Fruit fly (Drosophila melanogaster) whole organism, embryonic: Measurements from ENCODE around the gene CG32102.

ENCODE experiments used
- CG11093 ChIP-seq: fragments of 200-800 bp; sonication (Bioruptor generic); IDR thresholded peaks from 3 replicates; pipeline ENCODE4 v1.3.6; 2022; ENCODE audit warnings: missing biosample characterization, missing genetic modification characterization
- CG12104 ChIP-seq: fragments of 200-800 bp; sonication (Bioruptor generic); optimal IDR thresholded peaks from 3 replicates; lab custom pipeline; 2016; ENCODE audit warnings: missing biosample characterization, missing genetic modification characterization
- CG12769 ChIP-seq: fragments of 200-800 bp; sonication (Bioruptor generic); optimal IDR thresholded peaks from 2 replicates; lab custom pipeline; 2019; ENCODE audit warnings: missing biosample characterization, mild to moderate bottlenecking, missing genetic modification characterization, moderate library complexity
- CG13424 ChIP-seq: fragments of 200-800 bp; sonication (Bioruptor generic); optimal IDR thresholded peaks from 2 replicates; lab custom pipeline; 2019; ENCODE audit warnings: missing biosample characterization, mild to moderate bottlenecking, missing genetic modification characterization, moderate library complexity
- CG16815 ChIP-seq: fragments of 200-800 bp; sonication (Bioruptor generic); optimal IDR thresholded peaks from 3 replicates; lab custom pipeline; 2017; ENCODE audit warnings: missing biosample characterization, mild to moderate bottlenecking, missing genetic modification characterization
- CG16863 ChIP-seq: fragments of 200-800 bp; sonication (Bioruptor generic); optimal IDR thresholded peaks from 3 replicates; lab custom pipeline; 2016; ENCODE audit warnings: missing biosample characterization, missing genetic modification characterization
- CG17361 ChIP-seq: fragments of 200-800 bp; sonication (Bioruptor generic); IDR thresholded peaks from 3 replicates; pipeline ENCODE4 v1.3.6; 2022; ENCODE audit warnings: missing biosample characterization, missing genetic modification characterization
- CG17912 ChIP-seq: fragments of 200-800 bp; sonication (Bioruptor generic); optimal IDR thresholded peaks from 2 replicates; lab custom pipeline; 2018; ENCODE audit warnings: missing biosample characterization, mild to moderate bottlenecking, missing genetic modification characterization
- CG32767 ChIP-seq: fragments of 200-800 bp; sonication (Bioruptor generic); IDR thresholded peaks from 2 replicates; pipeline ENCODE4 v1.3.6; 2022; ENCODE audit warnings: missing biosample characterization, missing genetic modification characterization
- CG4820 ChIP-seq: fragments of 200-800 bp; sonication (Bioruptor generic); optimal IDR thresholded peaks from 3 replicates; lab custom pipeline; 2016; ENCODE audit warnings: missing biosample characterization, missing genetic modification characterization
- CG5180 ChIP-seq: fragments of 200-800 bp; sonication (Bioruptor generic); optimal IDR thresholded peaks from 3 replicates; lab custom pipeline; 2017; ENCODE audit warnings: missing biosample characterization, missing genetic modification characterization, mild to moderate bottlenecking, moderate library complexity, missing genetic modification reagents
- CG6689 ChIP-seq: fragments of 200-800 bp; sonication (Bioruptor generic); IDR thresholded peaks from 2 replicates; pipeline ENCODE4 v1.3.6; 2022; ENCODE audit warnings: missing biosample characterization, missing genetic modification characterization
- CG6813 ChIP-seq: fragments of 200-800 bp; sonication (Bioruptor generic); optimal IDR thresholded peaks from 2 replicates; lab custom pipeline; 2017; ENCODE audit warnings: missing biosample characterization, missing genetic modification characterization, mild to moderate bottlenecking, moderate library complexity, missing genetic modification reagents
- CG7271 ChIP-seq: fragments of 200-800 bp; sonication (Bioruptor generic); optimal IDR thresholded peaks from 2 replicates; lab custom pipeline; 2018; ENCODE audit warnings: missing biosample characterization, mild to moderate bottlenecking, missing genetic modification characterization, moderate library complexity
- CG7556 ChIP-seq: fragments of 200-800 bp; sonication (Bioruptor generic); optimal IDR thresholded peaks from 2 replicates; lab custom pipeline; 2017; ENCODE audit warnings: missing biosample characterization, mild to moderate bottlenecking, missing genetic modification characterization
- CG7786 ChIP-seq: fragments of 200-800 bp; sonication (Bioruptor generic); optimal IDR thresholded peaks from 2 replicates; lab custom pipeline; 2016; ENCODE audit warnings: missing biosample characterization, missing genetic modification characterization
- CG7839 ChIP-seq: fragments of 200-800 bp; sonication (Bioruptor generic); optimal IDR thresholded peaks from 3 replicates; lab custom pipeline; 2018; ENCODE audit warnings: missing biosample characterization, mild to moderate bottlenecking, missing genetic modification characterization, moderate library complexity
- CG9215 ChIP-seq: fragments of 200-800 bp; sonication (Bioruptor generic); IDR thresholded peaks from 2 replicates; pipeline ENCODE4 v1.3.6; 2022; ENCODE audit warnings: missing biosample characterization, missing genetic modification characterization
- CoRest ChIP-seq: fragments of 200-800 bp; sonication (Bioruptor generic); optimal IDR thresholded peaks from 3 replicates; lab custom pipeline; 2018; ENCODE audit warnings: missing biosample characterization, mild to moderate bottlenecking, missing genetic modification characterization, moderate library complexity
- Drgx ChIP-seq: fragments of 200-800 bp; sonication (Bioruptor generic); IDR thresholded peaks from 2 replicates; pipeline ENCODE4 v1.3.6; 2022; ENCODE audit warnings: missing biosample characterization, missing genetic modification characterization
- Eip74EF ChIP-seq, 2 experiments: fragments of 200-800 bp in 1 of 2; fragments of >200 bp in 1 of 2; sonication (Bioruptor generic) in 1 of 2; optimal IDR thresholded peaks; 2 replicates each; lab custom pipeline; 2017 to 2019; ENCODE audit warnings: missing biosample characterization in 2 of 2, missing genetic modification characterization in 2 of 2, mild to moderate bottlenecking in 1 of 2, moderate library complexity in 1 of 2
- Ets65A ChIP-seq: fragments of 200-800 bp; sonication (Bioruptor generic); peaks from one replicate; lab custom pipeline; 2016; ENCODE audit warnings: missing biosample characterization, missing genetic modification characterization
- HLH54F ChIP-seq: fragments of 200-800 bp; sonication (Bioruptor generic); optimal IDR thresholded peaks from 3 replicates; lab custom pipeline; 2016; ENCODE audit warnings: missing biosample characterization, missing genetic modification characterization
- HmgZ ChIP-seq: fragments of 200-800 bp; sonication (Bioruptor generic); optimal IDR thresholded peaks from 2 replicates; lab custom pipeline; 2018; ENCODE audit warnings: missing biosample characterization, mild to moderate bottlenecking, missing genetic modification characterization
- Nf-YB ChIP-seq: fragments of 200-800 bp; sonication (Bioruptor generic); optimal IDR thresholded peaks from 3 replicates; lab custom pipeline; 2019; ENCODE audit warnings: missing biosample characterization, mild to moderate bottlenecking, missing genetic modification characterization, moderate library complexity
- PHDP ChIP-seq: fragments of 200-800 bp; sonication (Bioruptor generic); optimal IDR thresholded peaks from 3 replicates; lab custom pipeline; 2018; ENCODE audit warnings: missing biosample characterization, mild to moderate bottlenecking, missing genetic modification characterization, moderate library complexity
- Poxn ChIP-seq: fragments of 200-800 bp; sonication (Bioruptor generic); IDR thresholded peaks from 2 replicates; pipeline ENCODE4 v1.3.6; 2022; ENCODE audit warnings: missing biosample characterization, missing genetic modification characterization
- Ptx1 ChIP-seq: fragments of 200-800 bp; sonication (Bioruptor generic); IDR thresholded peaks from 2 replicates; pipeline ENCODE4 v1.3.6; 2022; ENCODE audit warnings: missing biosample characterization, missing genetic modification characterization
- Rfx ChIP-seq: fragments of 200-800 bp; sonication (Bioruptor generic); IDR thresholded peaks from 2 replicates; pipeline ENCODE4 v1.3.6; 2022; ENCODE audit warnings: missing biosample characterization, missing genetic modification characterization
- Side ChIP-seq: fragments of 200-800 bp; sonication (Bioruptor generic); optimal IDR thresholded peaks from 2 replicates; lab custom pipeline; 2016; ENCODE audit warnings: missing biosample characterization, missing genetic modification characterization
- Ssrp ChIP-seq: fragments of 200-800 bp; sonication (Bioruptor generic); optimal IDR thresholded peaks from 2 replicates; lab custom pipeline; 2018; ENCODE audit warnings: missing biosample characterization, mild to moderate bottlenecking, missing genetic modification characterization, moderate library complexity
- bab2 ChIP-seq: fragments of 200-800 bp; sonication (Bioruptor generic); optimal IDR thresholded peaks from 2 replicates; lab custom pipeline; 2016; ENCODE audit warnings: missing biosample characterization, missing genetic modification characterization
- chif ChIP-seq, 2 experiments: fragments of 200-800 bp; sonication (Bioruptor generic); optimal IDR thresholded peaks; 3 replicates each; lab custom pipeline; 2016; ENCODE audit warnings: missing biosample characterization in 2 of 2, missing genetic modification characterization in 2 of 2
- crc ChIP-seq: fragments of 200-800 bp; sonication (Bioruptor generic); optimal IDR thresholded peaks from 2 replicates; lab custom pipeline; 2016; ENCODE audit warnings: missing biosample characterization, missing genetic modification characterization
- exex ChIP-seq: fragments of 200-800 bp; sonication (Bioruptor generic); optimal IDR thresholded peaks from 4 replicates; lab custom pipeline; 2018; ENCODE audit warnings: missing biosample characterization, mild to moderate bottlenecking, missing genetic modification characterization, moderate library complexity
- grau ChIP-seq: fragments of 200-800 bp; optimal IDR thresholded peaks from 3 replicates; lab custom pipeline; 2019; ENCODE audit warnings: missing biosample characterization, mild to moderate bottlenecking, missing genetic modification characterization, moderate library complexity
- hkb ChIP-seq, 2 experiments: fragments of 200-800 bp in 1 of 2; fragments of >200 bp in 1 of 2; sonication (Bioruptor generic) in 1 of 2; IDR thresholded peaks in 1 of 2; optimal IDR thresholded peaks in 1 of 2; 2 replicates each; pipeline versions ENCODE4 v1.3.6 to Lab custom; 2017 to 2022; ENCODE audit warnings: missing biosample characterization in 1 of 2, missing genetic modification characterization in 1 of 2
- jigr1 ChIP-seq: fragments of 200-800 bp; sonication (Bioruptor generic); IDR thresholded peaks from 3 replicates; pipeline ENCODE4 v1.3.6; 2022; ENCODE audit warnings: missing biosample characterization, missing genetic modification characterization
- org-1 ChIP-seq: fragments of 200-800 bp; sonication (Bioruptor generic); optimal IDR thresholded peaks from 2 replicates; lab custom pipeline; 2017; ENCODE audit warnings: missing biosample characterization, missing genetic modification characterization
- prd ChIP-seq, 3 experiments: fragments of >200 bp in 2 of 3; fragments of 200-800 bp in 1 of 3; sonication (Bioruptor generic) in 1 of 3; optimal IDR thresholded peaks in 2 of 3; IDR thresholded peaks in 1 of 3; 2 replicates in 2 of 3; 3 replicates in 1 of 3; pipeline versions ENCODE4 v1.3.6 to Lab custom; 2017 to 2022; ENCODE audit warnings: missing biosample characterization in 1 of 3, missing genetic modification characterization in 1 of 3
- sim ChIP-seq: fragments of 200-800 bp; sonication (Bioruptor generic); IDR thresholded peaks from 2 replicates; pipeline ENCODE4 v1.3.6; 2022; ENCODE audit warnings: missing biosample characterization, missing genetic modification characterization
- so ChIP-seq: fragments of 200-800 bp; sonication (Bioruptor generic); IDR thresholded peaks from 3 replicates; pipeline ENCODE4 v1.3.6; 2022; ENCODE audit warnings: missing biosample characterization, missing genetic modification characterization
- ssp ChIP-seq: fragments of 200-800 bp; sonication (Bioruptor generic); IDR thresholded peaks from 2 replicates; pipeline ENCODE4 v1.3.6; 2022; ENCODE audit warnings: missing biosample characterization, missing genetic modification characterization
- stc ChIP-seq: fragments of 200-800 bp; sonication (Bioruptor generic); IDR thresholded peaks from 2 replicates; pipeline ENCODE4 v1.3.6; 2022; ENCODE audit warnings: missing biosample characterization, missing genetic modification characterization
- twi ChIP-seq: fragments of 200-800 bp; optimal IDR thresholded peaks from 2 replicates; lab custom pipeline; 2019; ENCODE audit warnings: missing biosample characterization, mild to moderate bottlenecking, missing genetic modification characterization, moderate library complexity
- unpg ChIP-seq: fragments of 200-800 bp; sonication (Bioruptor generic); optimal IDR thresholded peaks from 3 replicates; lab custom pipeline; 2018; ENCODE audit warnings: missing biosample characterization, mild to moderate bottlenecking, missing genetic modification characterization, moderate library complexity
- vvl ChIP-seq: fragments of 200-800 bp; sonication (Bioruptor generic); IDR thresholded peaks from 2 replicates; pipeline ENCODE4 v1.3.6; 2022; ENCODE audit warnings: missing biosample characterization, missing genetic modification characterization
- wor ChIP-seq: fragments of 200-800 bp; sonication (Bioruptor generic); IDR thresholded peaks from 2 replicates; pipeline ENCODE4 v1.3.6; 2022; ENCODE audit warnings: missing biosample characterization, missing genetic modification characterization
- zf30C ChIP-seq: fragments of 200-800 bp; sonication (Bioruptor generic); optimal IDR thresholded peaks from 3 replicates; lab custom pipeline; 2018; ENCODE audit warnings: missing biosample characterization, mild to moderate bottlenecking, missing genetic modification characterization

Gene CG32102

DNA sequence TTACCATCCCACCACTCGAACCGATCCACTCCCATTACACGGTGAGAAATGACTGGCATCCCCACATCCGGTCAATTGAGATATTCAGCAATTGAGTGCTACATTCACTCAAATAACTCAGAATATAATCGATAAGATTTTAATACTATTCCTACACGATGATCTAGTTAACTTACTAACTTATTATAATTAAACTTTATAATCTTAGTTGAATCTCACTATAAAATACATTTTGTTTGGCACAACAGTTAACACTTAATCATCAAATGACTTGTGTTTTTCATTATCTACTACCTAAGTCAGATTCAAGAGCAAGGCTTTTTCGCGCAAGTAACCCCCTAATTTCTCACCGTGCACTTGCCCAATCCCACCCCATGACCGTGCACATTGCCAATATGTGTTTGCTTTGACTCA, 25.7 kb upstream of the CG32102 start (continued):
- peak; percentile 30 for TF ChIP-seq CG4820 (GFP tag; lab: Kevin White, UChicago)
- no peak for TF ChIP-seq HLH54F (GFP tag; lab: Kevin White, UChicago)
- TF ChIP-seq stc (GFP tag; lab: Robert Waterston, UW): no peak
- peak; percentile 64 for TF ChIP-seq grau (tag; lab: Kevin White, UChicago)
- TF ChIP-seq Rfx (GFP tag; lab: Robert Waterston, UW): 0 out of 2 replicates have a peak, but pooled peaks have one; percentile 19
- TF ChIP-seq CG7786 (GFP tag; lab: Kevin White, UChicago): peak; percentile 3
- TF ChIP-seq CG6813 (GFP tag; lab: Kevin White, UChicago): peak; percentile 30
- TF ChIP-seq CG17912 (GFP tag; lab: Kevin White, UChicago): no peak
- no peak for TF ChIP-seq CG16863 (GFP tag; lab: Kevin White, UChicago)
- TF ChIP-seq wor: no peak
- peak; percentile 65 for TF ChIP-seq CoRest (tag; lab: Kevin White, UChicago)
- peak; percentile 29 for TF ChIP-seq HmgZ (tag; lab: Kevin White, UChicago)
- TF ChIP-seq so (GFP tag; lab: Robert Waterston, UW): no peak; the same call in 2 of the 3 replicates
- TF ChIP-seq jigr1: no peak
- TF ChIP-seq zf30C (GFP tag; lab: Kevin White, UChicago): peak; percentile 47
- TF ChIP-seq Nf-YB (GFP tag; lab: Kevin White, UChicago): peak; percentile 4
- peak; percentile 56 for TF ChIP-seq CG7556 (GFP tag; lab: Kevin White, UChicago)
- TF ChIP-seq ssp (GFP tag; lab: Robert Waterston, UW): 0 out of 2 replicates have a peak, but pooled peaks have one; percentile 11
- TF ChIP-seq Drgx: peak; percentile 59
- TF ChIP-seq CG17361 (GFP tag; lab: Robert Waterston, UW): peak; percentile 71
- peak; percentile 59 for TF ChIP-seq CG7839 (tag; lab: Kevin White, UChicago)
- TF ChIP-seq CG6689: 0 out of 2 replicates have a peak, but pooled peaks have one; percentile 19
- TF ChIP-seq CG16815 (GFP tag; lab: Kevin White, UChicago): peak; percentile 11
- TF ChIP-seq Ptx1 (GFP tag; lab: Robert Waterston, UW): 0 out of 2 replicates have a peak, but pooled peaks have one; percentile 27
- 0 out of 2 replicates have a peak, but pooled peaks have one; percentile 19 for TF ChIP-seq vvl
- no peak for TF ChIP-seq CG11093
- TF ChIP-seq Poxn (GFP tag; lab: Robert Waterston, UW): no peak
- TF ChIP-seq sim: no peak
- peak in 1 of 2 experiments; percentile 12 for TF ChIP-seq chif (GFP tag; optimal IDR thresholded peaks at IDR 0.05; lab: Kevin White, UChicago)
- TF ChIP-seq bab2: peak; percentile 11
- peak; percentile 32 for TF ChIP-seq unpg (GFP tag; lab: Kevin White, UChicago)
- peak; percentile 7 for TF ChIP-seq CG12104
- no peak for TF ChIP-seq prd (optimal IDR thresholded peaks at IDR 0.05; lab: Kevin White, UChicago)
- peak; percentile 37; the same call in 1 of the 3 replicates for TF ChIP-seq prd (GFP tag; IDR thresholded peaks at IDR 0.05; lab: Robert Waterston, UW)
- no peak for TF ChIP-seq crc (GFP tag; lab: Kevin White, UChicago)
- peak; percentile 27 for TF ChIP-seq CG5180 (GFP tag; lab: Kevin White, UChicago)
- TF ChIP-seq exex: no peak
- no peak for TF ChIP-seq CG7271
- peak; percentile 36 for TF ChIP-seq org-1
- 0 out of 2 replicates have a peak, but pooled peaks have one; percentile 15 for TF ChIP-seq CG9215 (GFP tag; lab: Robert Waterston, UW)
- peak in 1 of 2 experiments; percentile 5 for TF ChIP-seq Eip74EF (GFP tag; optimal IDR thresholded peaks at IDR 0.05; lab: Kevin White, UChicago)
- no peak for TF ChIP-seq hkb (optimal IDR thresholded peaks at IDR 0.05; lab: Kevin White, UChicago)
- TF ChIP-seq hkb (GFP tag; IDR thresholded peaks at IDR 0.05; lab: Robert Waterston, UW): peak; percentile 39; the same call in 1 of the 2 replicates
- TF ChIP-seq PHDP: peak; percentile 46
- no peak for TF ChIP-seq twi (tag; lab: Kevin White, UChicago)
- TF ChIP-seq CG13424 (tag; lab: Kevin White, UChicago): peak; percentile 62
- peak; percentile 11 for TF ChIP-seq Ets65A (GFP tag; lab: Kevin White, UChicago)
- peak; percentile 35 for TF ChIP-seq Ssrp (tag; lab: Kevin White, UChicago)
- TF ChIP-seq CG12769 (tag; lab: Kevin White, UChicago): peak; percentile 27
- TF ChIP-seq CG32767 (GFP tag; lab: Robert Waterston, UW): no peak
- TF ChIP-seq Side (GFP tag; lab: Kevin White, UChicago): no peak
